Fruit fly (Drosophila melanogaster): ENCODE data around the gene Gmd.

Gene Gmd

DNA sequence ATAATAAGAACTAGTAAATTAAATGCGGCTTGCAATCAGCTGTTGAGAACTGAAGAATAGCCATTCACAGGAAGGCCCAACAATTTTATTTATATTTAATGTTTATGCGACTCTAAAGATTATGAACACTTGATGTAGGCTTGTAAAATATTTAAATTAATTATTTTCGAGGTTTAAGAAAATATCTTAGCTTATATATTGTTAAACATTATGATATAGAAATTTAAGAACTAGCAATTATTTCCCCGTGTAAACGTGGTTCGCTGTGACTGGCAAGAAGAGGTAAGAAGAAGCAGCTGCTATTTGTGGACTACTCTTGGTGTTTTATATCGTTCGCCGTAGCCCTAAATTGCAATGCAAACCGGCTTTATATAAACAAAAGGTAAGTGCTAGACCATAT, 31.5 kb downstream of the Gmd start, which contains the start of the genes mRpL24 and betaggt-I (continued):
- TF ChIP-seq CG4282 (GFP tag; optimal IDR thresholded peaks at IDR 0.05) (no peak), Optix (GFP tag; IDR thresholded peaks at IDR 0.05) (peak; percentile 79), pho (GFP tag; optimal IDR thresholded peaks at IDR 0.05) (peak; percentile 89), CG9797 (GFP tag; optimal IDR thresholded peaks at IDR 0.05) (peak; percentile 31), CG6791 (GFP tag; IDR thresholded peaks at IDR 0.05; ENCODE audit: partially characterized antibody) (no peak), CG8290 (GFP tag; optimal IDR thresholded peaks at IDR 0.05) (peak; percentile 84), CG8290 (tag; optimal IDR thresholded peaks at IDR 0.05) (peak; percentile 9 to 74), CG15269 (tag; optimal IDR thresholded peaks at IDR 0.05) (peak; percentile 97), nerfin-1 (tag; optimal IDR thresholded peaks at IDR 0.05) (peak; percentile 95), tup (GFP tag; optimal IDR thresholded peaks at IDR 0.05) (peak; percentile 75), en (GFP tag; optimal IDR thresholded peaks at IDR 0.05) (peak; percentile 42), CG43689 (GFP tag; IDR thresholded peaks at IDR 0.05) (peak; percentile 95), Mad (GFP tag; optimal IDR thresholded peaks at IDR 0.05) (peak; percentile 90), Eip74EF (GFP tag; optimal IDR thresholded peaks at IDR 0.05) (peak in 1 of 2 experiments; percentile 92), CG18764 (GFP tag; optimal IDR thresholded peaks at IDR 0.05) (peak; percentile 93), Dbx (GFP tag; IDR thresholded peaks at IDR 0.05) (peak; percentile 96), CG14441 (GFP tag; IDR thresholded peaks at IDR 0.05) (peak; percentile 97), zen2 (GFP tag; IDR thresholded peaks at IDR 0.05; ENCODE audit: partially characterized antibody) (no peak), otp (GFP tag; IDR thresholded peaks at IDR 0.05) (peak; percentile 95), Dad (GFP tag; optimal IDR thresholded peaks at IDR 0.05) (peak; percentile 49), CG9215 (GFP tag; IDR thresholded peaks at IDR 0.05) (peak; percentile 93), CG3838 (GFP tag; optimal IDR thresholded peaks at IDR 0.05) (peak; percentile 87), Adf1 (GFP tag; IDR thresholded peaks at IDR 0.05) (peak; percentile 84), aop (GFP tag; IDR thresholded peaks at IDR 0.05) (peak; percentile 87), CG5180 (GFP tag; optimal IDR thresholded peaks at IDR 0.05) (peak; percentile 78), CG6272 (GFP tag; IDR thresholded peaks at IDR 0.05) (peak; percentile 92), Hey (tag; optimal IDR thresholded peaks at IDR 0.05) (peak; percentile 70), CG33557 (GFP tag; optimal IDR thresholded peaks at IDR 0.05) (peak; percentile 92), twi (tag; optimal IDR thresholded peaks at IDR 0.05) (peak; percentile 93), knrl (GFP tag; IDR thresholded peaks at IDR 0.05; ENCODE audit: partially characterized antibody) (no peak; the same call in 2 of the 3 replicates), ham (GFP tag; IDR thresholded peaks at IDR 0.05) (peak; percentile 88), CG9727 (GFP tag; optimal IDR thresholded peaks at IDR 0.05) (peak; percentile 96), CG9609 (GFP tag; optimal IDR thresholded peaks at IDR 0.05) (peak; percentile 62), Hr78 (GFP tag; optimal IDR thresholded peaks at IDR 0.05) (no peak), fd64A (GFP tag; optimal IDR thresholded peaks at IDR 0.05) (peak; percentile 53), CG34422 (GFP tag; IDR thresholded peaks at IDR 0.05) (peak; percentile 98), cwo (GFP tag; optimal IDR thresholded peaks at IDR 0.05) (peak; percentile 89), CG31365 (tag; optimal IDR thresholded peaks at IDR 0.05) (peak; percentile 66), CG2116 (GFP tag; optimal IDR thresholded peaks at IDR 0.05) (peak; percentile 85), CG7556 (GFP tag; optimal IDR thresholded peaks at IDR 0.05) (peak; percentile 94), pfk (GFP tag; optimal IDR thresholded peaks at IDR 0.05) (peak; percentile 44), CG7357 (GFP tag; IDR thresholded peaks at IDR 0.05) (peak; percentile 86), CG14014 (GFP tag; IDR thresholded peaks at IDR 0.05) (peak; percentile 96), tio (GFP tag; optimal IDR thresholded peaks at IDR 0.05) (peak; percentile 91), CG2199 (GFP tag; IDR thresholded peaks at IDR 0.05) (peak; percentile 97), Dip2 (GFP tag; IDR thresholded peaks at IDR 0.05) (peak; percentile 51; the same call in 1 of the 2 replicates), Bteb2 (GFP tag; optimal IDR thresholded peaks at IDR 0.05) (peak; percentile 92), ftz-f1 (GFP tag; optimal IDR thresholded peaks at IDR 0.05) (peak; percentile 49), chif (GFP tag; optimal IDR thresholded peaks at IDR 0.05) (peak; percentile 82 to 87), ci (GFP tag; IDR thresholded peaks at IDR 0.05) (peak; percentile 98), cato (GFP tag; optimal IDR thresholded peaks at IDR 0.05; ENCODE audit: borderline replicate concordance) (peak; percentile 89)

Data from whole organism, embryonic.